Worm (Caenorhabditis elegans) whole organism, late embryonic: ENCODE data around the gene fbxa-155.
A peak's percentile ranks its signal among the peaks of the same experiment; 100 is the strongest.

ENCODE experiments used
- C38D4.7 ChIP-seq: fragments of 200-800 bp; sonication (Bioruptor generic); optimal IDR thresholded peaks from 2 replicates; lab custom pipeline; 2018; ENCODE audit warnings: mild to moderate bottlenecking, missing genetic modification characterization, moderate library complexity, missing compliant biosample characterization
- F13H6.1 ChIP-seq: sonication (generic microtip); optimal IDR thresholded peaks from 2 replicates; lab custom pipeline; 2016; ENCODE audit warnings: missing genetic modification characterization, missing compliant biosample characterization
- K02D7.2 ChIP-seq: sonication (generic microtip); optimal IDR thresholded peaks from 2 replicates; lab custom pipeline; 2017; ENCODE audit warnings: mild to moderate bottlenecking, missing genetic modification characterization, missing compliant biosample characterization
- Y22D7AL.16 ChIP-seq: sonication (generic microtip); optimal IDR thresholded peaks from 2 replicates; lab custom pipeline; 2016; ENCODE audit warnings: missing genetic modification characterization, missing compliant biosample characterization
- ahr-1 ChIP-seq: sonication (generic microtip); optimal IDR thresholded peaks from 2 replicates; lab custom pipeline; 2016; ENCODE audit warnings: missing genetic modification characterization, missing compliant biosample characterization
- ceh-14 ChIP-seq: sonication (generic microtip); optimal IDR thresholded peaks from 2 replicates; lab custom pipeline; 2016; ENCODE audit warnings: missing genotype, missing genetic modification characterization, missing compliant biosample characterization
- ceh-18 ChIP-seq: sonication (generic microtip); optimal IDR thresholded peaks from 2 replicates; lab custom pipeline; 2016; ENCODE audit warnings: missing genetic modification characterization, missing compliant biosample characterization
- ceh-22 ChIP-seq: sonication (generic microtip); optimal IDR thresholded peaks from 2 replicates; lab custom pipeline; 2017; ENCODE audit warnings: missing biosample characterization, missing genetic modification characterization
- ceh-24 ChIP-seq: sonication (generic microtip); optimal IDR thresholded peaks from 2 replicates; lab custom pipeline; 2016; ENCODE audit warnings: mild to moderate bottlenecking, missing genetic modification characterization, missing compliant biosample characterization
- ceh-31 ChIP-seq: sonication (generic microtip); optimal IDR thresholded peaks from 2 replicates; lab custom pipeline; 2016; ENCODE audit warnings: missing genetic modification characterization, missing compliant biosample characterization
- ceh-34 ChIP-seq: sonication (generic microtip); optimal IDR thresholded peaks from 2 replicates; lab custom pipeline; 2016; ENCODE audit warnings: mild to moderate bottlenecking, missing genetic modification characterization, missing compliant biosample characterization
- ceh-45 ChIP-seq: fragments of 200-800 bp; sonication (Bioruptor generic); IDR thresholded peaks from 2 replicates; pipeline ENCODE4 v1.3.6; 2022; ENCODE audit warnings: missing genetic modification reagents, missing genetic modification characterization, missing compliant biosample characterization
- ceh-48 ChIP-seq: sonication (generic microtip); optimal IDR thresholded peaks from 2 replicates; lab custom pipeline; 2016; ENCODE audit warnings: missing genetic modification characterization, inconsistent platforms, missing compliant biosample characterization
- ceh-6 ChIP-seq: fragments of 200-800 bp; sonication (Bioruptor generic); optimal IDR thresholded peaks from 2 replicates; lab custom pipeline; 2018; ENCODE audit warnings: mild to moderate bottlenecking, missing genetic modification characterization, missing compliant biosample characterization
- elt-2 ChIP-seq: sonication (generic microtip); optimal IDR thresholded peaks from 2 replicates; lab custom pipeline; 2016; ENCODE audit warnings: missing genetic modification reagents, missing genetic modification characterization, missing compliant biosample characterization
- ets-4 ChIP-seq: sonication (generic microtip); optimal IDR thresholded peaks from 2 replicates; lab custom pipeline; 2016; ENCODE audit warnings: missing genetic modification characterization, missing compliant biosample characterization
- hlh-13 ChIP-seq: fragments of 200-800 bp; sonication (Bioruptor generic); optimal IDR thresholded peaks from 2 replicates; lab custom pipeline; 2018; ENCODE audit warnings: mild to moderate bottlenecking, missing genetic modification characterization, missing compliant biosample characterization
- hlh-15 ChIP-seq: sonication (generic microtip); optimal IDR thresholded peaks from 2 replicates; lab custom pipeline; 2016; ENCODE audit warnings: missing genetic modification characterization, missing compliant biosample characterization
- hlh-6 ChIP-seq: sonication (generic microtip); optimal IDR thresholded peaks from 2 replicates; lab custom pipeline; 2016; ENCODE audit warnings: missing genotype, missing genetic modification characterization, missing compliant biosample characterization
- madf-2 ChIP-seq: sonication (generic microtip); optimal IDR thresholded peaks from 2 replicates; lab custom pipeline; 2017; ENCODE audit warnings: missing genetic modification characterization, missing compliant biosample characterization
- nhr-11 ChIP-seq: fragments of 150-350 bp; optimal IDR thresholded peaks from 2 replicates; lab custom pipeline; 2014; ENCODE audit warnings: missing biosample characterization, missing genetic modification characterization
- nhr-232 ChIP-seq: sonication (generic microtip); optimal IDR thresholded peaks from 2 replicates; lab custom pipeline; 2016; ENCODE audit warnings: missing genetic modification characterization, missing compliant biosample characterization
- npax-4 ChIP-seq: sonication (generic microtip); optimal IDR thresholded peaks from 2 replicates; lab custom pipeline; 2016; ENCODE audit warnings: missing genetic modification characterization, missing compliant biosample characterization
- odd-2 ChIP-seq: sonication (generic microtip); optimal IDR thresholded peaks from 2 replicates; lab custom pipeline; 2017; ENCODE audit warnings: antibody characterized with exemption, mild to moderate bottlenecking, missing genetic modification characterization, missing compliant biosample characterization
- pag-3 ChIP-seq: sonication (generic microtip); optimal IDR thresholded peaks from 2 replicates; lab custom pipeline; 2016; ENCODE audit warnings: missing compliant biosample characterization, missing genetic modification characterization, borderline replicate concordance
- pax-1 ChIP-seq: fragments of 150-350 bp; optimal IDR thresholded peaks from 2 replicates; lab custom pipeline; 2014; ENCODE audit warnings: missing biosample characterization, missing genetic modification characterization
- pha-2 ChIP-seq: sonication (generic microtip); optimal IDR thresholded peaks from 2 replicates; lab custom pipeline; 2017; ENCODE audit warnings: mild to moderate bottlenecking, missing genetic modification characterization, missing compliant biosample characterization
- pros-1 ChIP-seq: fragments of 150-350 bp; optimal IDR thresholded peaks from 2 replicates; lab custom pipeline; 2014; ENCODE audit warnings: missing biosample characterization, missing genetic modification reagents, missing genetic modification characterization
- sox-2 ChIP-seq: fragments of 200-800 bp; sonication (Bioruptor generic); IDR thresholded peaks from 2 replicates; pipeline ENCODE4 v1.3.6; 2022; ENCODE audit warnings: missing genetic modification reagents, missing genetic modification characterization, missing compliant biosample characterization
- unc-3 ChIP-seq, 2 experiments: fragments of 200-800 bp in 1 of 2; sonication (Bioruptor generic) in 1 of 2; sonication (generic microtip) in 1 of 2; conservative IDR thresholded peaks in 1 of 2; optimal IDR thresholded peaks in 1 of 2; 2 replicates each; pipeline versions ENCODE4 v1.3.6 to Lab custom; 2016 to 2022; ENCODE audit warnings: missing compliant biosample characterization in 2 of 2, missing genetic modification characterization in 2 of 2, missing genetic modification reagents in 1 of 2
- unc-42 ChIP-seq: sonication (generic microtip); optimal IDR thresholded peaks from 2 replicates; lab custom pipeline; 2016; ENCODE audit warnings: missing genotype, missing genetic modification characterization, missing compliant biosample characterization
- unc-55 ChIP-seq: sonication (generic microtip); optimal IDR thresholded peaks from 2 replicates; lab custom pipeline; 2017; ENCODE audit warnings: missing biosample characterization, missing genetic modification reagents, missing genetic modification characterization
- unc-86 ChIP-seq: sonication (generic microtip); optimal IDR thresholded peaks from 2 replicates; lab custom pipeline; 2016; ENCODE audit warnings: missing genetic modification characterization, missing compliant biosample characterization

Gene fbxa-155

ce11 chrIII:9969371-9969770 lies 40.6 kb downstream of the fbxa-155 start:
- TF ChIP-seq pag-3 (tag; lab: Kevin White, UChicago) (no peak), ceh-34 (tag; lab: Kevin White, UChicago) (peak; percentile 40)

ce11 chrIII:9965444-9965843 lies 44.6 kb downstream of the fbxa-155 start:
- TF ChIP-seq ahr-1 (no peak), unc-55 (peak; percentile 54), nhr-11 (tag; lab: Kevin White, UChicago) (no peak), ceh-34 (tag; lab: Kevin White, UChicago) (no peak), ceh-24 (tag; lab: Kevin White, UChicago) (no peak), hlh-13 (no peak), ceh-14 (tag; lab: Kevin White, UChicago) (no peak)

DNA sequence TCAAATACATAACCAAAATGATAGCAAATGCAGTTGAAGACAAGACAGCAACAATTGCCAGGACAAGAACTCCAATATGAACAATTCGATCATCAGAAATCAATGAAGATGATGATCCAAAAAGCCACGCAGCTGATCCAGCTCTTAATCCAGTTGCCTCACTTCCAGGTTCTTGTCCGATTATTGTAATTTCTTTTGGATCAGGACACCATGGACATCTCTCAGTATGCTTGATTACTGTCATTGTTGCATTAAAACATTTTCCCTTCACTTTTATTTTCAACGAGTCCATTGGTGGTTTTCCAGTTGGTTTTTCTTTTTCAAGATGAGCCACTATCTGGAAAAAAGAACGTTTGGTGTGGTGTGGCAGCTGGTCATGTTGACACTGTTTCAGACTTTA lies 45.6 kb downstream of the fbxa-155 start:
- TF ChIP-seq unc-3 (GFP tag; conservative IDR thresholded peaks at IDR 0.05; lab: Robert Waterston, UW) (no peak), unc-3 (tag; optimal IDR thresholded peaks at IDR 0.05; lab: Kevin White, UChicago) (no peak), ceh-22 (tag; lab: Kevin White, UChicago) (no peak), madf-2 (tag; lab: Kevin White, UChicago) (no peak), pha-2 (tag; lab: Kevin White, UChicago) (no peak), ceh-18 (tag; lab: Kevin White, UChicago) (no peak), ceh-6 (GFP tag; lab: Kevin White, UChicago) (no peak), Y22D7AL.16 (tag; lab: Kevin White, UChicago) (no peak), npax-4 (no peak), nhr-232 (tag; lab: Kevin White, UChicago) (no peak), ceh-14 (tag; lab: Kevin White, UChicago) (no peak), F13H6.1 (tag; lab: Kevin White, UChicago) (no peak)
- TF ChIP-seq, all 69 proteins: peak for 0

DNA sequence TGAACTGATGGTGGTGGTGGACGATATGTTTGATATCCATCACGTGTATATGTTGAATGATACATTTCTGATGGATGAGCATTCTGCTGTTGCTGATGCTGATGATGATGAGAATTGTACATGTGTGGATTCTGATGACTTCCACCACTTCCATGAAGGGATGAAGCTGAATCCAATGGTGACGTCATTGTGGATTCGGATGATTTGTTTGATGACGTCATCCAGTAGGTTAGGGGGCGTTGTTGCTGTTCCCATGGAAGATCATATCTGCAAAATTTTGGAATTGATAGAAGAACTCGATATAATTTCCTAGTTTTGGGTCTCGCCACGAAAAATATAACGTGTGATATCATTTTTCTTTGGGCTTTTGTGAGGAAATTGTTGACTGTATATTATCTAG lies 46.6 kb downstream of the fbxa-155 start:
- TF ChIP-seq K02D7.2 (tag; lab: Kevin White, UChicago) (no peak), pros-1 (tag; lab: Kevin White, UChicago) (no peak), odd-2 (tag; lab: Kevin White, UChicago) (no peak), hlh-6 (tag; lab: Kevin White, UChicago) (no peak), ceh-48 (tag; lab: Kevin White, UChicago) (no peak), elt-2 (tag; lab: Kevin White, UChicago) (no peak), ceh-45 (GFP tag; lab: Robert Waterston, UW) (no peak), unc-42 (tag; lab: Kevin White, UChicago) (no peak), sox-2 (GFP tag; lab: Robert Waterston, UW) (no peak), ceh-31 (no peak), pag-3 (tag; lab: Kevin White, UChicago) (no peak), unc-86 (tag; lab: Kevin White, UChicago) (no peak), pax-1 (tag; lab: Kevin White, UChicago) (no peak), C38D4.7 (GFP tag; lab: Kevin White, UChicago) (no peak), nhr-11 (tag; lab: Kevin White, UChicago) (no peak), hlh-15 (tag; lab: Kevin White, UChicago) (no peak), ets-4 (no peak)
